Fruit fly (Drosophila melanogaster) whole organism, pupa: ENCODE measurements around the gene Alp11.

Experiments used
- CG12605 ChIP-seq: fragments of 200-800 bp; sonication (Bioruptor generic); IDR thresholded peaks from 2 replicates; pipeline ENCODE4 v1.3.6; 2022; ENCODE audit warnings: missing biosample characterization, missing genetic modification characterization
- CG15710 ChIP-seq: fragments of 200-800 bp; sonication (Bioruptor generic); optimal IDR thresholded peaks from 2 replicates; lab custom pipeline; 2018; ENCODE audit warnings: missing biosample characterization, mild to moderate bottlenecking, missing genetic modification characterization, moderate library complexity
- CG17806 ChIP-seq: fragments of 200-800 bp; sonication (Bioruptor generic); optimal IDR thresholded peaks from 2 replicates; lab custom pipeline; 2018; ENCODE audit warnings: missing biosample characterization, mild to moderate bottlenecking, missing genetic modification characterization, moderate library complexity
- CG34367 ChIP-seq: fragments of 200-800 bp; sonication (Bioruptor generic); optimal IDR thresholded peaks from 2 replicates; lab custom pipeline; 2018; ENCODE audit warnings: missing biosample characterization, mild to moderate bottlenecking, missing genetic modification characterization
- CG8159 ChIP-seq: fragments of 200-800 bp; sonication (Bioruptor generic); optimal IDR thresholded peaks from 3 replicates; lab custom pipeline; 2018; ENCODE audit warnings: missing biosample characterization, mild to moderate bottlenecking, missing genetic modification characterization, moderate library complexity
- CG8301 ChIP-seq: fragments of 200-800 bp; sonication (Bioruptor generic); optimal IDR thresholded peaks from 2 replicates; lab custom pipeline; 2018; ENCODE audit warnings: missing biosample characterization, mild to moderate bottlenecking, missing genetic modification characterization
- Ets98B ChIP-seq: fragments of 200-800 bp; sonication (Bioruptor generic); IDR thresholded peaks from 2 replicates; pipeline ENCODE4 v1.3.6; 2022; ENCODE audit warnings: missing biosample characterization, missing genetic modification characterization
- Pif1A ChIP-seq: fragments of 200-800 bp; sonication (Bioruptor generic); optimal IDR thresholded peaks from 3 replicates; lab custom pipeline; 2016; ENCODE audit warnings: missing biosample characterization, missing genetic modification characterization
- Snoo ChIP-seq: fragments of 200-800 bp; sonication (Bioruptor generic); optimal IDR thresholded peaks from 3 replicates; lab custom pipeline; 2017; ENCODE audit warnings: missing biosample characterization, mild to moderate bottlenecking, missing genetic modification characterization, inconsistent platforms
- fd96Ca ChIP-seq: fragments of 200-800 bp; sonication (Bioruptor generic); IDR thresholded peaks from 3 replicates; pipeline ENCODE4 v1.3.6; 2022; ENCODE audit warnings: missing biosample characterization, missing genetic modification characterization
- gl ChIP-seq: fragments of 200-800 bp; sonication (Bioruptor generic); optimal IDR thresholded peaks from 2 replicates; lab custom pipeline; 2018; ENCODE audit warnings: missing biosample characterization, mild to moderate bottlenecking, missing genetic modification characterization

DNA sequence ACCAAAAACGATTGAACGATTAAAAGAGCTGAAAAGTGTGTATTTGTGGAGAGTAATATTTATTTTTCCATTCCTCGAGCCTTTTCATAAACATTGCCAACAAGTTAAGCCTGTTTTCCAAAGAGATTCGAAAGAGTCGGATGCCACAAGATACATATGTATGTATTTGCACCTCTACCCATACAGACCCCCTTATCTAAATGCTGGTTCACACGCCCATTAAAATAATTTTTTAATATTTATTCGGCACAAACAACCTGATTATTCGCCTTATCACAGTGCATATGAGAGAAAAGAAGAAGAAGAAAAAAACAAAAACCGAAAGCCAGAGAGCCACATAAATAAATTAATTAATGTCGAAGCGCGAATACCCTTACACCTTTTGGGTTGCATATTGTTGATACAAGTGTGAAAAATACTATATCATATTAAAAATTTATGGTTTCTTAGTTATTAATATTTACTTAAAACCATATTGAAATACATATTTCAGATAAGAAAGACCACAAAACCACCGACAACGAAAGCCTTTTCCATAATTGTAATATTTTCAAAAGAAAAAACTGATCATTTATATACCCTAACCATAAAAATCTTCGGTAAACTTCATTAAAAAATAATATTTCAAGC is 19.1 kb upstream of the Alp11 start:
- TF ChIP-seq CG8301 (tag; lab: Kevin White, UChicago), result no peak
- no peak for TF ChIP-seq CG12605 (GFP tag; lab: Robert Waterston, UW)
- TF ChIP-seq Pif1A, result peak; percentile 6
- no peak for TF ChIP-seq Snoo (tag; lab: Kevin White, UChicago)
- no peak for TF ChIP-seq gl (tag; lab: Kevin White, UChicago)
- TF ChIP-seq fd96Ca, result no peak
- TF ChIP-seq Ets98B (GFP tag; lab: Robert Waterston, UW), result no peak
- TF ChIP-seq CG17806 (tag; lab: Kevin White, UChicago), result no peak
- no peak for TF ChIP-seq CG8159 (tag; lab: Kevin White, UChicago)
- no peak for TF ChIP-seq CG15710 (tag; lab: Kevin White, UChicago)
- TF ChIP-seq CG34367, result no peak
